Fruit fly (Drosophila melanogaster): Measurements from ENCODE around the gene Eig71Eg.

Eig71Eg gene

DNA sequence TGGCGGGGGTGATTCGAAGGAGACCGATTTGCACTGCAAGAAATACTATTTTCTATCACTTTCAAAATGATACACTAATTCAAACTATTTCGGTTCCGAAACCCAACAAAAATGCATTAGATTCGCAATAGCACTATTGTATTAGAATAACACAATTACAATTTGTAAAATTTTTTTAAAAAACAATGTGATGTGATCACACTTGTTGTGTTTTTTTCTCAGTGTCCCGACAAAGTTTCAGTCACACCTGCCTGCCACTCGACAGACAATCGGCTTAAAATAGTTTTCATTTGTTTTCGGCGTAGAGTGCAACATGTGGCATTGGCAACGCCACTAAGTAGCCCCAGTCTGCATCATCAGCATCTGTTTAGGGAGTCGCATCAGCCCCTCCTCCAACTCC is 17.7 kb downstream of the Eig71Eg start (continued):
- TF ChIP-seq CG11294 (GFP tag; IDR thresholded peaks at IDR 0.05) (no peak), CG8632 (GFP tag; optimal IDR thresholded peaks at IDR 0.05) (no peak), CG1621 (tag; optimal IDR thresholded peaks at IDR 0.05) (no peak), Sox102F (GFP tag; optimal IDR thresholded peaks at IDR 0.05) (no peak), spab (GFP tag; optimal IDR thresholded peaks at IDR 0.05) (no peak), svp (GFP tag) (no peak), CG6808 (GFP tag; optimal IDR thresholded peaks at IDR 0.05) (no peak), dac (GFP tag; optimal IDR thresholded peaks at IDR 0.05) (no peak), Eip78C (GFP tag) (peak; percentile 62), Sox14 (GFP tag; optimal IDR thresholded peaks at IDR 0.05) (no peak), Blimp-1 (GFP tag; optimal IDR thresholded peaks at IDR 0.05) (no peak), dsx (GFP tag; optimal IDR thresholded peaks at IDR 0.05; ENCODE audit: poor library complexity, severe bottlenecking) (peak; percentile 62), CG6276 (GFP tag; optimal IDR thresholded peaks at IDR 0.05) (no peak), OdsH (GFP tag; optimal IDR thresholded peaks at IDR 0.05) (no peak), topi (GFP tag; optimal IDR thresholded peaks at IDR 0.05) (no peak), salr (GFP tag; optimal IDR thresholded peaks at IDR 0.05) (no peak), Hr39 (GFP tag; optimal IDR thresholded peaks at IDR 0.05) (no peak), ss (GFP tag; optimal IDR thresholded peaks at IDR 0.05) (no peak), Eip75B (GFP tag; optimal IDR thresholded peaks at IDR 0.05) (no peak), CG10631 (GFP tag; optimal IDR thresholded peaks at IDR 0.05) (peak; percentile 21), CG4318 (GFP tag; optimal IDR thresholded peaks at IDR 0.05) (no peak), CG6792 (GFP tag; optimal IDR thresholded peaks at IDR 0.05) (no peak)

DNA sequence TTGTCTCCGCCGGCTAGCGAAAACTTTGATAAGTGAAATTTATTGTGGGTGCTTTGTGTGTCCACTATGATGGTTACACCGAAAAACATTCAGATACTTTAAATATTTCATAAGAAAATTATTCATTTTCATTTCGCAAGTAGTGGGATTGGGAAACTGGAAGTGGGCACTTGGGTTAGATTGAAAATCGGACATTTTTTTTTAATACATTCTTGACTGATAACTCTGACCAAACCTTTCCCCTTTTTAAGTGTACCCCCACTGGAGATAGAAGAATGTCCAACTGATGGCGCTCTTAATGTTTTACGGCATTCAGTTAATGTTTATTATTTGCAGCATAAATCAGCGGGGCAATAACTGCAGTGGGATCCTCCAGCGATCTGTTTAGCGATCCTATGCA is 20.2 kb downstream of the Eig71Eg start:
- TF ChIP-seq Eip78C (GFP tag) (peak; percentile 49), Sox14 (GFP tag; optimal IDR thresholded peaks at IDR 0.05) (no peak), Ets96B (tag; optimal IDR thresholded peaks at IDR 0.05) (peak; percentile 15), CG10631 (GFP tag; optimal IDR thresholded peaks at IDR 0.05) (peak; percentile 9), CG16779 (tag; optimal IDR thresholded peaks at IDR 0.05) (no peak), ss (GFP tag; optimal IDR thresholded peaks at IDR 0.05) (no peak), Hr4 (GFP tag; optimal IDR thresholded peaks at IDR 0.05) (no peak)

DNA sequence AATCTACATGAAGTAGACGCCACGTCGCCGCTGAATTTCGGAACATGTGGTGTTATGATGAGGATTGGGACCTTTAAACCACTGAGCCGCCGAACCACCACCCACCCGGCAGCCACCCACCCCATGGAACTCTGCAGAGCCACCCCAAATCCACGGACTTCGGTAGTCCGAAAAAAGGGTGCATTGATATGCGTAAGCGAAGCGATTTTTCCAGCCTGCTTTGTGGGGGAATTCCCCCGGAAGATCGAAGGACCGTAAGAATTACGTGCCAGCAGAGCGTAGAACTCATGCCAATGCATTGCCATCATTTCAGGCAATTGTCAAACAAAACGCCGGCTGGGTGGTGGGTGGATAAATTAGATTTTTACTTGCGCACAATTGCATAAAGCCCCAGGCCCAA is 20.9 kb downstream of the Eig71Eg start:
- no peak for TF ChIP-seq salr (GFP tag; optimal IDR thresholded peaks at IDR 0.05)
- TF ChIP-seq Ets21C (GFP tag; optimal IDR thresholded peaks at IDR 0.05), result no peak
- no peak for TF ChIP-seq esn (GFP tag; optimal IDR thresholded peaks at IDR 0.05)
- TF ChIP-seq Sox15 (GFP tag; optimal IDR thresholded peaks at IDR 0.05), result no peak
- TF ChIP-seq topi (GFP tag; optimal IDR thresholded peaks at IDR 0.05), result no peak
- TF ChIP-seq CG6854 (GFP tag; optimal IDR thresholded peaks at IDR 0.05), result no peak
- TF ChIP-seq CG7368 (GFP tag; optimal IDR thresholded peaks at IDR 0.05), result no peak
- no peak for TF ChIP-seq cyc (GFP tag; optimal IDR thresholded peaks at IDR 0.05)
- no peak for TF ChIP-seq CG8632 (GFP tag; optimal IDR thresholded peaks at IDR 0.05)
- no peak for TF ChIP-seq CG3032 (tag; optimal IDR thresholded peaks at IDR 0.05)
- TF ChIP-seq net (GFP tag; optimal IDR thresholded peaks at IDR 0.05), result no peak
- no peak for TF ChIP-seq ss (GFP tag; optimal IDR thresholded peaks at IDR 0.05)
- TF ChIP-seq CG10631 (GFP tag; optimal IDR thresholded peaks at IDR 0.05), result no peak
- TF ChIP-seq Hr4 (GFP tag; optimal IDR thresholded peaks at IDR 0.05), result no peak
- no peak for TF ChIP-seq CG4318 (GFP tag; optimal IDR thresholded peaks at IDR 0.05)
- no peak for TF ChIP-seq acj6 (GFP tag; optimal IDR thresholded peaks at IDR 0.05)
- TF ChIP-seq Met (GFP tag; optimal IDR thresholded peaks at IDR 0.05), result no peak
- TF ChIP-seq Eip78C (GFP tag), result no peak

DNA sequence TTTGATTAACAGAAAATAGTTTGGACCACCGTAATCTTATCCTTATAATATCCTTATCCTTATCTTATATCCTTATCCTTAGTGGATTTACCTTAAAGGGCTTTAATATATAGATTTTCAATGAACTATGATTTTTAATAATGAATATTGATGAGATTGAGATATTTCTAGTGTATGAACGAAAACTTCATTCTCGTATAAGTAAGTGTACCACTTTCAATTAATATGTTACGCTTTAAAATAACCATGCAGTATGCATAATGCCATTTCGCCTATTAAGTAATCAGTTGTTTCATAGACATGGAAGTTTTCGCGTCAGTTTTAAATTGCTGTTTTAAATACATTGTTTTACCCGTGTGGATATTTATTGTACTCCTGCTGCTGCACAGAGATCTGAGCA is 22.0 kb downstream of the Eig71Eg start, which contains the start of gene CG7304:
CG7304 (plus strand) TSS at position 301 of the 400 bp plus-strand sequence.
- TF ChIP-seq dsx (GFP tag; optimal IDR thresholded peaks at IDR 0.05; ENCODE audit: poor library complexity, severe bottlenecking) (no peak), CG3032 (tag; optimal IDR thresholded peaks at IDR 0.05) (no peak), CG32006 (GFP tag; optimal IDR thresholded peaks at IDR 0.05) (no peak), CG1621 (tag; optimal IDR thresholded peaks at IDR 0.05) (no peak), Sox102F (GFP tag; optimal IDR thresholded peaks at IDR 0.05) (no peak), vri (GFP tag; optimal IDR thresholded peaks at IDR 0.05) (no peak), lz (GFP tag; optimal IDR thresholded peaks at IDR 0.05) (no peak), Eip93F (GFP tag; optimal IDR thresholded peaks at IDR 0.05) (no peak), CG7368 (GFP tag; optimal IDR thresholded peaks at IDR 0.05) (no peak), net (GFP tag; optimal IDR thresholded peaks at IDR 0.05) (no peak), Hr39 (GFP tag; optimal IDR thresholded peaks at IDR 0.05) (no peak), acj6 (GFP tag; optimal IDR thresholded peaks at IDR 0.05) (no peak), CG6792 (GFP tag; optimal IDR thresholded peaks at IDR 0.05) (no peak), Sox14 (GFP tag; optimal IDR thresholded peaks at IDR 0.05) (no peak), CG15336 (GFP tag; IDR thresholded peaks at IDR 0.05) (no peak), CG6163 (GFP tag; IDR thresholded peaks at IDR 0.05) (no peak), spab (GFP tag; optimal IDR thresholded peaks at IDR 0.05) (no peak), CG4318 (GFP tag; optimal IDR thresholded peaks at IDR 0.05) (no peak), Sox15 (GFP tag; optimal IDR thresholded peaks at IDR 0.05) (no peak), CG6276 (GFP tag; optimal IDR thresholded peaks at IDR 0.05) (no peak)
